Fruit fly (Drosophila melanogaster) S2 (cell line): ENCODE results near the gene CG14234.

ENCODE experiments used
- CG8478 ChIP-seq: fragments of >200 bp; optimal IDR thresholded peaks from 2 replicates; lab custom pipeline; 2018
- CTCF ChIP-seq, 2 experiments: fragments of >200 bp; optimal IDR thresholded peaks; 2 replicates each; lab custom pipeline; 2018

The CG14234 gene

dm6 chrX:19717041-19717440, 18.3 kb upstream of the CG14234 start:
- no peak for TF ChIP-seq CG8478 (lab: Kevin White, UChicago)
- TF ChIP-seq CTCF (optimal IDR thresholded peaks at IDR 0.05; lab: Kevin White, UChicago), result no peak

- TF ChIP-seq CTCF (optimal IDR thresholded peaks at IDR 0.05; lab: Kevin White, UChicago) (peak; percentile 62 to 76), CG8478 (lab: Kevin White, UChicago) (no peak)
Measured at dm6 chrX:19717988-19718973, 17.1 kb upstream of the CG14234 start, which contains the start of gene CG12531. CG12531 (plus strand) TSS chrX:19718923.

- TF ChIP-seq CTCF (optimal IDR thresholded peaks at IDR 0.05; lab: Kevin White, UChicago) (no peak), CG8478 (lab: Kevin White, UChicago) (no peak)
Measured at dm6 chrX:19730844-19731243, 4.5 kb upstream of the CG14234 start, which contains the start of gene AP-1-2beta. AP-1-2beta (plus strand) TSS chrX:19731004.

- TF ChIP-seq CG8478 (lab: Kevin White, UChicago) (no peak), CTCF (optimal IDR thresholded peaks at IDR 0.05; lab: Kevin White, UChicago) (no peak)
Measured at dm6 chrX:19737872-19738271, 2.5 kb downstream of the CG14234 start.

- TF ChIP-seq CTCF (optimal IDR thresholded peaks at IDR 0.05; lab: Kevin White, UChicago) (peak; percentile 33 to 57), CG8478 (lab: Kevin White, UChicago) (no peak)
Measured at dm6 chrX:19744003-19744488, 8.7 kb downstream of the CG14234 start, which contains the start of the genes CG18809, COX6B, CG33932 and Rpp20. CG18809 (minus strand) TSS chrX:19744335. COX6B (minus strand) TSS chrX:19744335. CG33932 (plus strand) TSS chrX:19744431. Rpp20 (plus strand) TSS chrX:19744431.

- TF ChIP-seq CG8478 (lab: Kevin White, UChicago) (no peak), CTCF (optimal IDR thresholded peaks at IDR 0.05; lab: Kevin White, UChicago) (no peak)
Measured at dm6 chrX:19745908-19746604, 10.7 kb downstream of the CG14234 start, which contains the start of gene parvin. parvin (plus strand) TSS chrX:19746041.

dm6 chrX:19748014-19748413, 12.6 kb downstream of the CG14234 start, which contains the start of gene Alr:
Alr (plus strand) TSS chrX:19748314.
- TF ChIP-seq CTCF (optimal IDR thresholded peaks at IDR 0.05; lab: Kevin White, UChicago), result no peak
- TF ChIP-seq CG8478 (lab: Kevin White, UChicago), result no peak

dm6 chrX:19748565-19748964, 13.2 kb downstream of the CG14234 start:
- TF ChIP-seq CTCF (optimal IDR thresholded peaks at IDR 0.05; lab: Kevin White, UChicago) (peak in 1 of 2 experiments; percentile 37), CG8478 (lab: Kevin White, UChicago) (no peak)

- TF ChIP-seq CTCF (optimal IDR thresholded peaks at IDR 0.05; lab: Kevin White, UChicago) (no peak), CG8478 (lab: Kevin White, UChicago) (no peak)
Measured at dm6 chrX:19750626-19751149, 15.3 kb downstream of the CG14234 start, which contains the start of gene Abcd3. Abcd3 (plus strand) TSS chrX:19750770.

dm6 chrX:19752344-19752743, 17.0 kb downstream of the CG14234 start:
- TF ChIP-seq CG8478 (lab: Kevin White, UChicago), result no peak
- TF ChIP-seq CTCF (optimal IDR thresholded peaks at IDR 0.05; lab: Kevin White, UChicago), result no peak

- TF ChIP-seq CG8478 (lab: Kevin White, UChicago), result no peak
- TF ChIP-seq CTCF (optimal IDR thresholded peaks at IDR 0.05; lab: Kevin White, UChicago), result no peak
Measured at dm6 chrX:19753710-19754109, 18.3 kb downstream of the CG14234 start.

- no peak for TF ChIP-seq CG8478 (lab: Kevin White, UChicago)
- TF ChIP-seq CTCF (optimal IDR thresholded peaks at IDR 0.05; lab: Kevin White, UChicago), result no peak
Measured at dm6 chrX:19754152-19754579, 18.8 kb downstream of the CG14234 start.

- no peak for TF ChIP-seq CG8478 (lab: Kevin White, UChicago)
- TF ChIP-seq CTCF (optimal IDR thresholded peaks at IDR 0.05; lab: Kevin White, UChicago), result no peak
Measured at dm6 chrX:19754705-19755403, 19.5 kb downstream of the CG14234 start.
